Worm (Caenorhabditis elegans) whole organism, L3 larva: Measurements from ENCODE around the gene ZC404.16.

Experiments
- R02D3.7 ChIP-seq: fragments of 150-350 bp; optimal IDR thresholded peaks from 2 replicates; lab custom pipeline; 2014; ENCODE audit warnings: missing biosample characterization, missing genetic modification characterization
- ceh-16 ChIP-seq: sonication (generic microtip); optimal IDR thresholded peaks from 2 replicates; lab custom pipeline; 2017; ENCODE audit warnings: missing biosample characterization, missing genetic modification characterization
- egl-27 ChIP-seq: sonication (generic microtip); optimal IDR thresholded peaks from 4 replicates; lab custom pipeline; 2017; ENCODE audit warnings: missing biosample characterization, missing genetic modification reagents, missing genetic modification characterization
- elt-3 ChIP-seq, 3 experiments: fragments of 150-350 bp in 1 of 3; sonication (generic microtip) in 2 of 3; optimal IDR thresholded peaks; 2 replicates in 2 of 3; 4 replicates in 1 of 3; lab custom pipeline; 2014 to 2017; ENCODE audit warnings: missing biosample characterization in 3 of 3, missing genetic modification characterization in 3 of 3
- jun-1 ChIP-seq: fragments of 150-350 bp; optimal IDR thresholded peaks from 2 replicates; lab custom pipeline; 2014; ENCODE audit warnings: missing biosample characterization, missing genetic modification reagents, missing genetic modification characterization
- lin-39 ChIP-seq: fragments of 150-350 bp; optimal IDR thresholded peaks from 2 replicates; lab custom pipeline; 2018; ENCODE audit warnings: missing biosample characterization, missing genetic modification reagents, missing genetic modification characterization
- nfya-1 ChIP-seq: sonication (generic microtip); optimal IDR thresholded peaks from 2 replicates; lab custom pipeline; 2017; ENCODE audit warnings: missing genetic modification characterization, mild to moderate bottlenecking, missing compliant biosample characterization, antibody characterized with exemption, moderate library complexity; ENCODE audit not compliant: insufficient read depth
- nhr-11 ChIP-seq: fragments of 150-350 bp; optimal IDR thresholded peaks from 2 replicates; lab custom pipeline; 2014; ENCODE audit warnings: missing biosample characterization, missing genetic modification characterization
- nhr-12 ChIP-seq: fragments of 150-350 bp; optimal IDR thresholded peaks from 2 replicates; lab custom pipeline; 2014; ENCODE audit warnings: missing biosample characterization, missing genetic modification characterization
- nhr-25 ChIP-seq: sonication (generic microtip); optimal IDR thresholded peaks from 2 replicates; lab custom pipeline; 2017; ENCODE audit warnings: missing biosample characterization, missing genetic modification characterization
- nhr-28 ChIP-seq: fragments of 150-350 bp; optimal IDR thresholded peaks from 2 replicates; lab custom pipeline; 2014; ENCODE audit warnings: missing biosample characterization, missing genetic modification characterization
- nhr-67 ChIP-seq: fragments of 150-350 bp; optimal IDR thresholded peaks from 2 replicates; lab custom pipeline; 2014; ENCODE audit warnings: missing biosample characterization, missing genetic modification characterization
- zag-1 ChIP-seq: fragments of 150-350 bp; optimal IDR thresholded peaks from 2 replicates; lab custom pipeline; 2014; ENCODE audit warnings: missing biosample characterization, missing genetic modification characterization

ce11 chrV:6768452-6768929, 5.1 kb downstream of the ZC404.16 start, which contains the start of the genes T25F10.1 and clik-1:
- no peak for TF ChIP-seq nhr-11
- no peak for TF ChIP-seq lin-39 (tag; lab: Kevin White, UChicago)
- no peak for TF ChIP-seq nhr-25 (tag; lab: Kevin White, UChicago)
- TF ChIP-seq nhr-67: no peak
- TF ChIP-seq elt-3 (tag; optimal IDR thresholded peaks at IDR 0.05; lab: Kevin White, UChicago): no peak
- no peak for TF ChIP-seq ceh-16 (tag; lab: Kevin White, UChicago)
- TF ChIP-seq jun-1 (tag; lab: Kevin White, UChicago): no peak
- no peak for TF ChIP-seq R02D3.7 (tag; lab: Kevin White, UChicago)
- TF ChIP-seq egl-27: no peak
- no peak for TF ChIP-seq nhr-12
- TF ChIP-seq zag-1 (tag; lab: Kevin White, UChicago): no peak
- TF ChIP-seq nhr-28: no peak
- peak; percentile 17 for TF ChIP-seq nfya-1 (tag; lab: Kevin White, UChicago)
